Worm (Caenorhabditis elegans) whole organism, L3 larva: ENCODE results near the gene mig-21.

Experiments
- ama-1 ChIP-seq: fragments of 150-350 bp; optimal IDR thresholded peaks from 2 replicates; lab custom pipeline; 2018
- ceh-28 ChIP-seq: fragments of 150-350 bp; optimal IDR thresholded peaks from 2 replicates; lab custom pipeline; 2014; ENCODE audit warnings: missing biosample characterization, missing genetic modification reagents, missing genetic modification characterization
- ceh-82 ChIP-seq: fragments of 150-350 bp; optimal IDR thresholded peaks from 2 replicates; lab custom pipeline; 2014; ENCODE audit warnings: missing biosample characterization, missing genetic modification characterization
- fos-1 ChIP-seq: fragments of 150-350 bp; optimal IDR thresholded peaks from 2 replicates; lab custom pipeline; 2014; ENCODE audit warnings: missing biosample characterization, missing genetic modification characterization
- lin-39 ChIP-seq: fragments of 150-350 bp; optimal IDR thresholded peaks from 2 replicates; lab custom pipeline; 2018; ENCODE audit warnings: missing biosample characterization, missing genetic modification reagents, missing genetic modification characterization
- mml-1 ChIP-seq: fragments of 150-350 bp; sonication (generic microtip); optimal IDR thresholded peaks from 3 replicates; lab custom pipeline; 2014; ENCODE audit warnings: missing biosample characterization, missing genetic modification characterization
- nhr-67 ChIP-seq: fragments of 150-350 bp; optimal IDR thresholded peaks from 2 replicates; lab custom pipeline; 2014; ENCODE audit warnings: missing biosample characterization, missing genetic modification characterization
- nhr-76 ChIP-seq: fragments of 150-350 bp; sonication (generic microtip); optimal IDR thresholded peaks from 5 replicates; lab custom pipeline; 2014; ENCODE audit warnings: missing biosample characterization, missing genetic modification characterization
- nhr-77 ChIP-seq: fragments of 150-350 bp; optimal IDR thresholded peaks from 2 replicates; lab custom pipeline; 2014; ENCODE audit warnings: missing biosample characterization, missing genetic modification characterization
- snpc-4 ChIP-seq: fragments of 150-350 bp; optimal IDR thresholded peaks from 2 replicates; lab custom pipeline; 2014; ENCODE audit warnings: missing biosample characterization, missing genetic modification characterization
- ztf-4 ChIP-seq: fragments of 150-350 bp; optimal IDR thresholded peaks from 2 replicates; lab custom pipeline; 2014; ENCODE audit warnings: missing biosample characterization, missing genetic modification characterization

DNA sequence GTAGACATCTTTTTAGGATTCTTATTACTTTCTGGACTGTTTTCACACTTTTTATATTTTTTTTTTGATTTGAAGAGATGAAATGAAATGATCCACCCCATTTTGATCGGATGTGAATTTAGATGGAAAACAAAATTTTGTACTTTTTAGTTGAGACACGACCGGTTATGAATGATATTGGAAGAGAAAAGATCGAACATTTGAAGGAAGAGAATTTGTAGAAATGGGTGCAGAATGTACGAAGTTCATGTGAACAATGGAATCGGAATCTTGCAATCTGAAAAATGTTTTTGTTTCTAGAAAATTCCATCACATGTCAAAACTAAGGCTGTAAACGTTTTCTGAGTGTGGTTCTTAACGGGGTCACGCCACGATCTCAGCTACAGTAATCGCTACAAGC lies 4.6 kb upstream of the mig-21 start, which contains the start of gene F01F1.14:
- TF ChIP-seq nhr-67 (no peak), ceh-82 (tag; lab: Kevin White, UChicago) (no peak), snpc-4 (no peak), fos-1 (tag; lab: Kevin White, UChicago) (no peak), ama-1 (lab: Kevin White, UChicago) (no peak), lin-39 (tag; lab: Kevin White, UChicago) (no peak), mml-1 (no peak), ceh-28 (tag; lab: Kevin White, UChicago) (no peak), nhr-77 (no peak), nhr-76 (tag; lab: Kevin White, UChicago) (no peak), ztf-4 (tag; lab: Kevin White, UChicago) (no peak)
